Fruit fly (Drosophila melanogaster) Kc167 (cell line): ENCODE data around the gene CG9171.

Source experiments
- psq ChIP-seq: fragments of >200 bp; optimal IDR thresholded peaks from 2 replicates; lab custom pipeline; 2017; ENCODE audit warnings: missing external identifiers
- ttk ChIP-seq: sonication (Bioruptor generic); optimal IDR thresholded peaks from 2 replicates; lab custom pipeline; 2017; ENCODE audit warnings: missing external identifiers

dm6 chr2L:5766498-5767008, 33.5 kb downstream of the CG9171 start:
- TF ChIP-seq psq (lab: Kevin White, UChicago): no peak
- TF ChIP-seq ttk (lab: Kevin White, UChicago): no peak
